Worm (Caenorhabditis elegans): ENCODE measurements around the gene R05A10.2.

DNA sequence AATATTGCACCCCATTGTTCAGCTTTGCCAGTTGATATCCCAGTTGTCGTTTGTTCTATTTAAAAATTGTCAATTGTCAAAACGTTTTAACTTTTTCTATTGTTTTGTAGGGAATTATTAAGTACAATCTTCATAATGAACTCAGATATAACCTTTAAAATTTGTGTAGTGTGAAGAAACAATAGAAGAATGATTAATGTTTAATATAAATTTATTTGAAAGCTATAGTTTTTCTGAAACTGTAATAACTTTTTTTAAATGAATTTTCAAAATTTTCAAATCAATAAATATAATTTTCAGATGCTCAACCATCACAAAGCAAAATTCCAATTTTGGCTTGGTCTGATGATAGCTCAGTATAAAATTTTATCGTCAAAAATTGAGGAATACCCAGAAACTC is 14.8 kb downstream of the R05A10.2 start, which contains the start of gene K01G12.22:
- no peak for TF ChIP-seq nhr-67 (tag; optimal IDR thresholded peaks at IDR 0.05)
- no peak for TF ChIP-seq lin-15B (tag; optimal IDR thresholded peaks at IDR 0.05)
- no peak for TF ChIP-seq tbx-2 (tag; optimal IDR thresholded peaks at IDR 0.05)
- no peak for TF ChIP-seq pha-4 (tag; optimal IDR thresholded peaks at IDR 0.05)
- no peak for TF ChIP-seq ceh-28 (tag; optimal IDR thresholded peaks at IDR 0.05)
- no peak for TF ChIP-seq unc-62 (GFP tag; optimal IDR thresholded peaks at IDR 0.05)
- TF ChIP-seq unc-39 (tag; optimal IDR thresholded peaks at IDR 0.05): no peak
- no peak for TF ChIP-seq lin-39 (tag; optimal IDR thresholded peaks at IDR 0.05)
- no peak for TF ChIP-seq R02D3.7 (tag; optimal IDR thresholded peaks at IDR 0.05)
- TF ChIP-seq nhr-11 (tag; optimal IDR thresholded peaks at IDR 0.05): no peak
- TF ChIP-seq ZK546.5 (tag; optimal IDR thresholded peaks at IDR 0.05): no peak
- TF ChIP-seq nhr-76 (tag; optimal IDR thresholded peaks at IDR 0.05): no peak
- TF ChIP-seq skn-1 (tag; optimal IDR thresholded peaks at IDR 0.05): no peak
